Fruit fly (Drosophila melanogaster) whole organism, embryonic: ENCODE results near the gene Uro.

Experiments used
- Adf1 ChIP-seq: fragments of 200-800 bp; sonication (Bioruptor generic); IDR thresholded peaks from 2 replicates; pipeline ENCODE4 v1.3.6; 2022; ENCODE audit warnings: missing biosample characterization, missing genetic modification characterization
- Atf-2 ChIP-seq: fragments of 200-800 bp; sonication (Bioruptor generic); optimal IDR thresholded peaks from 2 replicates; lab custom pipeline; 2016; ENCODE audit warnings: missing biosample characterization, missing genetic modification characterization
- Bgb ChIP-seq: fragments of 200-800 bp; sonication (Bioruptor generic); IDR thresholded peaks from 2 replicates; pipeline ENCODE4 v1.3.6; 2022; ENCODE audit warnings: missing biosample characterization, missing genetic modification characterization; ENCODE audit not compliant: partially characterized antibody
- BtbVII ChIP-seq: fragments of 200-800 bp; sonication (Bioruptor generic); optimal IDR thresholded peaks from 3 replicates; lab custom pipeline; 2017; ENCODE audit warnings: missing biosample characterization, mild to moderate bottlenecking, missing genetic modification characterization
- CG11456 ChIP-seq: fragments of 200-800 bp; sonication (Bioruptor generic); IDR thresholded peaks from 3 replicates; pipeline ENCODE4 v1.3.6; 2022; ENCODE audit warnings: missing biosample characterization, missing genetic modification characterization
- CG13424 ChIP-seq: fragments of 200-800 bp; sonication (Bioruptor generic); optimal IDR thresholded peaks from 2 replicates; lab custom pipeline; 2019; ENCODE audit warnings: missing biosample characterization, mild to moderate bottlenecking, missing genetic modification characterization, moderate library complexity
- CG1529 ChIP-seq: fragments of 200-800 bp; sonication (Bioruptor generic); optimal IDR thresholded peaks from 3 replicates; lab custom pipeline; 2018; ENCODE audit warnings: missing biosample characterization, missing genetic modification characterization
- CG15601 ChIP-seq: fragments of 200-800 bp; sonication (Bioruptor generic); optimal IDR thresholded peaks from 3 replicates; lab custom pipeline; 2019; ENCODE audit warnings: missing biosample characterization, mild to moderate bottlenecking, missing genetic modification characterization, moderate library complexity
- CG16779 ChIP-seq: fragments of 200-800 bp; sonication (Bioruptor generic); IDR thresholded peaks from 2 replicates; pipeline ENCODE4 v1.3.6; 2022; ENCODE audit warnings: missing biosample characterization, missing genetic modification characterization
- CG34422 ChIP-seq: fragments of 200-800 bp; sonication (Bioruptor generic); IDR thresholded peaks from 3 replicates; pipeline ENCODE4 v1.3.6; 2022; ENCODE audit warnings: missing biosample characterization, missing genetic modification characterization
- CG4360 ChIP-seq: fragments of 200-800 bp; sonication (Bioruptor generic); IDR thresholded peaks from 2 replicates; pipeline ENCODE4 v1.3.6; 2022; ENCODE audit warnings: missing biosample characterization, missing genetic modification characterization
- CG7786 ChIP-seq: fragments of 200-800 bp; sonication (Bioruptor generic); optimal IDR thresholded peaks from 2 replicates; lab custom pipeline; 2016; ENCODE audit warnings: missing biosample characterization, missing genetic modification characterization
- CG7839 ChIP-seq: fragments of 200-800 bp; sonication (Bioruptor generic); optimal IDR thresholded peaks from 3 replicates; lab custom pipeline; 2018; ENCODE audit warnings: missing biosample characterization, mild to moderate bottlenecking, missing genetic modification characterization, moderate library complexity
- CG8290 ChIP-seq, 3 experiments: fragments of 200-800 bp; sonication (Bioruptor generic); optimal IDR thresholded peaks; 2 replicates each; lab custom pipeline; 2016 to 2019; ENCODE audit warnings: missing biosample characterization in 3 of 3, missing genetic modification characterization in 3 of 3, mild to moderate bottlenecking in 2 of 3, moderate library complexity in 1 of 3
- CG9932 ChIP-seq: fragments of 200-800 bp; sonication (Bioruptor generic); IDR thresholded peaks from 2 replicates; pipeline ENCODE4 v1.3.6; 2022; ENCODE audit warnings: missing biosample characterization, missing genetic modification characterization
- Camta ChIP-seq: fragments of 200-800 bp; sonication (Bioruptor generic); optimal IDR thresholded peaks from 2 replicates; lab custom pipeline; 2016; ENCODE audit warnings: missing biosample characterization, missing genetic modification characterization
- CkIIα-i1 ChIP-seq: fragments of 200-800 bp; sonication (Bioruptor generic); IDR thresholded peaks from 2 replicates; pipeline ENCODE4 v1.3.6; 2022; ENCODE audit warnings: missing biosample characterization, missing genetic modification characterization
- CrebB ChIP-seq: fragments of 200-800 bp; sonication (Bioruptor generic); optimal IDR thresholded peaks from 3 replicates; lab custom pipeline; 2018; ENCODE audit warnings: missing biosample characterization, mild to moderate bottlenecking, missing genetic modification characterization
- Dek ChIP-seq: fragments of 200-800 bp; sonication (Bioruptor generic); optimal IDR thresholded peaks from 3 replicates; lab custom pipeline; 2019; ENCODE audit warnings: missing biosample characterization, mild to moderate bottlenecking, missing genetic modification characterization, moderate library complexity
- ERR ChIP-seq: fragments of 200-800 bp; sonication (Bioruptor generic); optimal IDR thresholded peaks from 2 replicates; lab custom pipeline; 2016; ENCODE audit warnings: missing biosample characterization, missing genetic modification characterization
- Fer1 ChIP-seq: fragments of 200-800 bp; sonication (Bioruptor generic); optimal IDR thresholded peaks from 2 replicates; lab custom pipeline; 2017; ENCODE audit warnings: missing biosample characterization, mild to moderate bottlenecking, missing genetic modification characterization
- HLH54F ChIP-seq: fragments of 200-800 bp; sonication (Bioruptor generic); optimal IDR thresholded peaks from 3 replicates; lab custom pipeline; 2016; ENCODE audit warnings: missing biosample characterization, missing genetic modification characterization
- Hmr ChIP-seq: fragments of 200-800 bp; sonication (Bioruptor generic); optimal IDR thresholded peaks from 3 replicates; lab custom pipeline; 2017; ENCODE audit warnings: mild to moderate bottlenecking, missing biosample characterization, missing genetic modification reagents, missing genetic modification characterization
- Hr51 ChIP-seq, 2 experiments: fragments of 200-800 bp; sonication (Bioruptor generic); optimal IDR thresholded peaks; 2 replicates in 1 of 2; 3 replicates in 1 of 2; lab custom pipeline; 2016 to 2018; ENCODE audit warnings: missing biosample characterization in 2 of 2, missing genetic modification characterization in 2 of 2, mild to moderate bottlenecking in 1 of 2, moderate library complexity in 1 of 2
- Hr78 ChIP-seq, 2 experiments: fragments of 200-800 bp in 1 of 2; fragments of >200 bp in 1 of 2; sonication (Bioruptor generic) in 1 of 2; optimal IDR thresholded peaks; 2 replicates each; lab custom pipeline; 2017 to 2019; ENCODE audit warnings: missing biosample characterization in 2 of 2, missing genetic modification characterization in 2 of 2, mild to moderate bottlenecking in 1 of 2, moderate library complexity in 1 of 2
- Hsf ChIP-seq: fragments of 200-800 bp; sonication (Bioruptor generic); optimal IDR thresholded peaks from 3 replicates; lab custom pipeline; 2016; ENCODE audit warnings: missing biosample characterization, missing genetic modification characterization
- Jarid2 ChIP-seq: fragments of 200-800 bp; sonication (Bioruptor generic); optimal IDR thresholded peaks from 3 replicates; lab custom pipeline; 2017; ENCODE audit warnings: mild to moderate bottlenecking, missing biosample characterization, missing genetic modification reagents, missing genetic modification characterization
- MBD-R2 ChIP-seq: fragments of 200-800 bp; sonication (Bioruptor generic); IDR thresholded peaks from 2 replicates; pipeline ENCODE4 v1.3.6; 2022; ENCODE audit warnings: missing biosample characterization, missing genetic modification characterization
- Med ChIP-seq: fragments of 200-800 bp; sonication (Bioruptor generic); peaks from one replicate; lab custom pipeline; 2016; ENCODE audit warnings: missing biosample characterization, missing genetic modification characterization, mild to moderate bottlenecking, inconsistent platforms, moderate library complexity
- Opbp ChIP-seq: fragments of 200-800 bp; sonication (Bioruptor generic); IDR thresholded peaks from 3 replicates; pipeline ENCODE4 v1.3.6; 2022; ENCODE audit warnings: missing biosample characterization, missing genetic modification characterization; ENCODE audit not compliant: partially characterized antibody
- Taf1 ChIP-seq: fragments of 200-800 bp; sonication (Bioruptor generic); IDR thresholded peaks from 2 replicates; pipeline ENCODE4 v1.3.6; 2022; ENCODE audit warnings: missing biosample characterization, missing genetic modification characterization
- bbx ChIP-seq: fragments of 200-800 bp; sonication (Bioruptor generic); IDR thresholded peaks from 2 replicates; pipeline ENCODE4 v1.3.6; 2022; ENCODE audit warnings: missing biosample characterization, missing genetic modification characterization; ENCODE audit not compliant: partially characterized antibody
- bcd ChIP-seq: fragments of 200-800 bp; sonication (Bioruptor generic); optimal IDR thresholded peaks from 2 replicates; lab custom pipeline; 2017; ENCODE audit warnings: missing biosample characterization, mild to moderate bottlenecking, missing genetic modification characterization
- fu2 ChIP-seq: fragments of 200-800 bp; sonication (Bioruptor generic); optimal IDR thresholded peaks from 2 replicates; lab custom pipeline; 2016; ENCODE audit warnings: missing biosample characterization, missing genetic modification characterization
- grau ChIP-seq: fragments of 200-800 bp; optimal IDR thresholded peaks from 3 replicates; lab custom pipeline; 2019; ENCODE audit warnings: missing biosample characterization, mild to moderate bottlenecking, missing genetic modification characterization, moderate library complexity
- grn ChIP-seq: fragments of 200-800 bp; sonication (Bioruptor generic); optimal IDR thresholded peaks from 3 replicates; lab custom pipeline; 2017; ENCODE audit warnings: missing biosample characterization, missing genetic modification characterization
- hkb ChIP-seq, 2 experiments: fragments of 200-800 bp in 1 of 2; fragments of >200 bp in 1 of 2; sonication (Bioruptor generic) in 1 of 2; IDR thresholded peaks in 1 of 2; optimal IDR thresholded peaks in 1 of 2; 2 replicates each; pipeline versions ENCODE4 v1.3.6 to Lab custom; 2017 to 2022; ENCODE audit warnings: missing biosample characterization in 1 of 2, missing genetic modification characterization in 1 of 2
- kah ChIP-seq: fragments of 200-800 bp; sonication (Bioruptor generic); optimal IDR thresholded peaks from 2 replicates; lab custom pipeline; 2018; ENCODE audit warnings: missing biosample characterization, mild to moderate bottlenecking, missing genetic modification characterization
- lilli ChIP-seq: fragments of 200-800 bp; sonication (Bioruptor generic); optimal IDR thresholded peaks from 3 replicates; lab custom pipeline; 2016; ENCODE audit warnings: missing biosample characterization, missing genetic modification characterization
- lov ChIP-seq, 2 experiments: fragments of 200-800 bp in 1 of 2; fragments of >200 bp in 1 of 2; sonication (Bioruptor generic) in 1 of 2; IDR thresholded peaks in 1 of 2; optimal IDR thresholded peaks in 1 of 2; 2 replicates in 1 of 2; 3 replicates in 1 of 2; pipeline versions ENCODE4 v1.3.6 to Lab custom; 2017 to 2022; ENCODE audit warnings: missing biosample characterization in 1 of 2, missing genetic modification characterization in 1 of 2
- nerfin-2 ChIP-seq: fragments of 200-800 bp; sonication (Bioruptor generic); IDR thresholded peaks from 2 replicates; pipeline ENCODE4 v1.3.6; 2022; ENCODE audit warnings: missing biosample characterization, missing genetic modification characterization; ENCODE audit not compliant: partially characterized antibody
- row ChIP-seq: fragments of 200-800 bp; sonication (Bioruptor generic); IDR thresholded peaks from 3 replicates; pipeline ENCODE4 v1.3.6; 2022; ENCODE audit warnings: missing biosample characterization, missing genetic modification characterization
- so ChIP-seq: fragments of 200-800 bp; sonication (Bioruptor generic); IDR thresholded peaks from 3 replicates; pipeline ENCODE4 v1.3.6; 2022; ENCODE audit warnings: missing biosample characterization, missing genetic modification characterization
- sug ChIP-seq: fragments of 200-800 bp; optimal IDR thresholded peaks from 2 replicates; lab custom pipeline; 2019; ENCODE audit warnings: missing biosample characterization, mild to moderate bottlenecking, missing genetic modification characterization, moderate library complexity
- usp ChIP-seq: fragments of >200 bp; optimal IDR thresholded peaks from 2 replicates; lab custom pipeline; 2017; ENCODE audit warnings: missing biosample characterization, missing genetic modification characterization
- wdn ChIP-seq: fragments of 200-800 bp; sonication (Bioruptor generic); IDR thresholded peaks from 2 replicates; pipeline ENCODE4 v1.3.6; 2022; ENCODE audit warnings: missing biosample characterization, missing genetic modification characterization

The Uro gene

dm6 chr2L:7790448-7791355 lies 10.8 kb downstream of the Uro start, which contains the start of gene CG7149 (continued):
- TF ChIP-seq CG11456 (GFP tag; lab: Robert Waterston, UW) (no peak), row (peak; percentile 84), CG9932 (GFP tag; lab: Robert Waterston, UW) (peak; percentile 19; the same call in 1 of the 2 replicates), usp (GFP tag; lab: Kevin White, UChicago) (no peak), bbx (GFP tag; lab: Robert Waterston, UW) (peak; percentile 37; the same call in 1 of the 2 replicates), grau (peak; percentile 13), Dek (tag; lab: Kevin White, UChicago) (peak; percentile 4), bcd (GFP tag; lab: Kevin White, UChicago) (no peak), CG7786 (GFP tag; lab: Kevin White, UChicago) (no peak), Camta (no peak), lilli (GFP tag; lab: Kevin White, UChicago) (peak; percentile 44), CG4360 (no peak), Atf-2 (GFP tag; lab: Kevin White, UChicago) (peak; percentile 16), Med (peak; percentile 83), kah (no peak), Taf1 (no peak), Fer1 (GFP tag; lab: Kevin White, UChicago) (peak; percentile 23), sug (tag; lab: Kevin White, UChicago) (peak; percentile 88), lov (optimal IDR thresholded peaks at IDR 0.05; lab: Kevin White, UChicago) (no peak), lov (GFP tag; IDR thresholded peaks at IDR 0.05; lab: Robert Waterston, UW) (0 out of 3 replicates have a peak, but pooled peaks have one; percentile 9), fu2 (no peak), BtbVII (GFP tag; lab: Kevin White, UChicago) (peak; percentile 35), Bgb (GFP tag; lab: Robert Waterston, UW) (peak; percentile 57; the same call in 1 of the 2 replicates), CG7839 (tag; lab: Kevin White, UChicago) (peak; percentile 8), Opbp (GFP tag; lab: Robert Waterston, UW) (no peak), so (GFP tag; lab: Robert Waterston, UW) (no peak), CG34422 (GFP tag; lab: Robert Waterston, UW) (peak; percentile 56; the same call in 2 of the 3 replicates), ERR (GFP tag; lab: Kevin White, UChicago) (no peak), MBD-R2 (GFP tag; lab: Robert Waterston, UW) (0 out of 2 replicates have a peak, but pooled peaks have one; percentile 8), nerfin-2 (GFP tag; lab: Robert Waterston, UW) (no peak), grn (peak; percentile 54), CG8290 (GFP tag; optimal IDR thresholded peaks at IDR 0.05; lab: Kevin White, UChicago) (no peak), CG8290 (tag; optimal IDR thresholded peaks at IDR 0.05; lab: Kevin White, UChicago) (peak in 1 of 2 experiments; percentile 68), hkb (optimal IDR thresholded peaks at IDR 0.05; lab: Kevin White, UChicago) (no peak), hkb (GFP tag; IDR thresholded peaks at IDR 0.05; lab: Robert Waterston, UW) (peak; percentile 6; the same call in 1 of the 2 replicates), Hr78 (GFP tag; optimal IDR thresholded peaks at IDR 0.05; lab: Kevin White, UChicago) (peak in 1 of 2 experiments; percentile 13), CG16779 (GFP tag; lab: Robert Waterston, UW) (0 out of 2 replicates have a peak, but pooled peaks have one; percentile 27), HLH54F (GFP tag; lab: Kevin White, UChicago) (peak; percentile 5), Jarid2 (GFP tag; lab: Kevin White, UChicago) (peak; percentile 59), Hsf (peak; percentile 21), wdn (no peak), CrebB (tag; lab: Kevin White, UChicago) (no peak), CG15601 (tag; lab: Kevin White, UChicago) (no peak), CG13424 (tag; lab: Kevin White, UChicago) (peak; percentile 20), Hmr (GFP tag; lab: Kevin White, UChicago) (peak; percentile 30), CG1529 (GFP tag; lab: Kevin White, UChicago) (peak; percentile 7), CkIIα-i1 (GFP tag; lab: Robert Waterston, UW) (no peak), Hr51 (GFP tag; optimal IDR thresholded peaks at IDR 0.05; lab: Kevin White, UChicago) (peak in 1 of 2 experiments; percentile 31), Adf1 (GFP tag; lab: Robert Waterston, UW) (peak; percentile 94)
